Worm (Caenorhabditis elegans) whole organism, young adult: ENCODE measurements around the gene npp-20.

Experiments
- B0019.2 ChIP-seq: fragments of 200-800 bp; sonication (Bioruptor generic); conservative IDR thresholded peaks from 2 replicates; pipeline ENCODE4 v1.3.6; 2022; ENCODE audit warnings: missing genetic modification reagents, missing genetic modification characterization, missing compliant biosample characterization
- B0336.3 ChIP-seq: fragments of 200-800 bp; sonication (Bioruptor generic); IDR thresholded peaks from 2 replicates; pipeline ENCODE4 v1.3.6; 2022; ENCODE audit warnings: missing genetic modification characterization, missing compliant biosample characterization
- T26A5.8 ChIP-seq: sonication (generic microtip); optimal IDR thresholded peaks from 2 replicates; lab custom pipeline; 2016; ENCODE audit warnings: missing genetic modification characterization, missing compliant biosample characterization
- Y95B8A.8 ChIP-seq: fragments of 200-800 bp; sonication (Bioruptor generic); IDR thresholded peaks from 2 replicates; pipeline ENCODE4 v1.3.6; 2022; ENCODE audit warnings: missing genetic modification reagents, missing genetic modification characterization, missing compliant biosample characterization
- ZK185.1 ChIP-seq: sonication (generic microtip); optimal IDR thresholded peaks from 2 replicates; lab custom pipeline; 2016; ENCODE audit warnings: mild to moderate bottlenecking, missing genetic modification characterization, missing compliant biosample characterization; ENCODE audit not compliant: poor library complexity, severe bottlenecking
- atf-7 ChIP-seq: sonication (generic microtip); optimal IDR thresholded peaks from 2 replicates; lab custom pipeline; 2017; ENCODE audit warnings: mild to moderate bottlenecking, missing genetic modification characterization, missing compliant biosample characterization
- athp-1 ChIP-seq: sonication (generic microtip); optimal IDR thresholded peaks from 2 replicates; lab custom pipeline; 2017; ENCODE audit warnings: mild to moderate bottlenecking, missing genetic modification characterization, missing compliant biosample characterization
- attf-3 ChIP-seq: fragments of 200-800 bp; sonication (Bioruptor generic); conservative IDR thresholded peaks from 2 replicates; pipeline ENCODE4 v1.3.6; 2022; ENCODE audit warnings: missing genetic modification reagents, missing genetic modification characterization, missing compliant biosample characterization
- bed-2 ChIP-seq: fragments of 200-800 bp; sonication (Bioruptor generic); IDR thresholded peaks from 2 replicates; pipeline ENCODE4 v1.3.6; 2022; ENCODE audit warnings: missing genetic modification reagents, missing genetic modification characterization, missing compliant biosample characterization
- cebp-1 ChIP-seq, 2 experiments: fragments of 200-800 bp in 1 of 2; sonication (Bioruptor generic) in 1 of 2; sonication (generic microtip) in 1 of 2; IDR thresholded peaks in 1 of 2; optimal IDR thresholded peaks in 1 of 2; 2 replicates each; pipeline versions ENCODE4 v1.3.6 to Lab custom; 2017 to 2022; ENCODE audit warnings: missing compliant biosample characterization in 2 of 2, missing genetic modification characterization in 2 of 2, mild to moderate bottlenecking in 1 of 2, missing genetic modification reagents in 1 of 2, moderate library complexity in 1 of 2
- cebp-2 ChIP-seq: fragments of 200-800 bp; sonication (Bioruptor generic); IDR thresholded peaks from 2 replicates; pipeline ENCODE4 v1.3.6; 2022; ENCODE audit warnings: missing genetic modification characterization, missing compliant biosample characterization
- ceh-40 ChIP-seq: fragments of 200-800 bp; sonication (Bioruptor generic); IDR thresholded peaks from 2 replicates; pipeline ENCODE4 v1.3.6; 2022; ENCODE audit warnings: missing genetic modification characterization, missing compliant biosample characterization
- dox-1 ChIP-seq: fragments of 200-800 bp; sonication (Bioruptor generic); IDR thresholded peaks from 2 replicates; pipeline ENCODE4 v1.3.6; 2022; ENCODE audit warnings: missing genetic modification reagents, missing genetic modification characterization, missing compliant biosample characterization
- dpl-1 ChIP-seq: fragments of 150-350 bp; optimal IDR thresholded peaks from 2 replicates; lab custom pipeline; 2014; ENCODE audit warnings: missing biosample characterization, missing genetic modification reagents, missing genetic modification characterization
- ekl-4 ChIP-seq: fragments of 200-800 bp; sonication (Bioruptor generic); IDR thresholded peaks from 2 replicates; pipeline ENCODE4 v1.3.6; 2022; ENCODE audit warnings: missing genetic modification reagents, missing genetic modification characterization, missing compliant biosample characterization
- him-1 ChIP-seq: sonication (generic microtip); optimal IDR thresholded peaks from 2 replicates; lab custom pipeline; 2016; ENCODE audit warnings: missing genotype, missing genetic modification reagents, missing genetic modification characterization, missing compliant biosample characterization
- hlh-12 ChIP-seq: sonication (generic microtip); optimal IDR thresholded peaks from 2 replicates; lab custom pipeline; 2016; ENCODE audit warnings: missing genetic modification characterization, missing compliant biosample characterization
- hlh-26 ChIP-seq: fragments of 200-800 bp; sonication (Bioruptor generic); conservative IDR thresholded peaks from 2 replicates; pipeline ENCODE4 v1.3.6; 2022; ENCODE audit warnings: missing genetic modification reagents, missing genetic modification characterization, missing compliant biosample characterization
- hmg-1.2 ChIP-seq: fragments of 200-800 bp; sonication (Bioruptor generic); IDR thresholded peaks from 2 replicates; pipeline ENCODE4 v1.3.6; 2022; ENCODE audit warnings: missing genetic modification reagents, missing genetic modification characterization, missing compliant biosample characterization
- hsf-1 ChIP-seq: fragments of 200-800 bp; sonication (Bioruptor generic); IDR thresholded peaks from 2 replicates; pipeline ENCODE4 v1.3.6; 2022; ENCODE audit warnings: missing genetic modification reagents, missing genetic modification characterization, missing compliant biosample characterization
- let-607 ChIP-seq, 2 experiments: fragments of 200-800 bp in 1 of 2; sonication (Bioruptor generic) in 1 of 2; sonication (generic microtip) in 1 of 2; optimal IDR thresholded peaks; 2 replicates each; lab custom pipeline; 2016 to 2018; ENCODE audit warnings: mild to moderate bottlenecking in 2 of 2, missing compliant biosample characterization in 2 of 2, missing genetic modification characterization in 2 of 2, moderate library complexity in 2 of 2, missing genotype in 1 of 2
- lin-26 ChIP-seq: fragments of 200-800 bp; sonication (Bioruptor generic); IDR thresholded peaks from 2 replicates; pipeline ENCODE4 v1.3.6; 2022; ENCODE audit warnings: missing genetic modification reagents, missing genetic modification characterization, missing compliant biosample characterization
- lin-40 ChIP-seq: sonication (generic microtip); optimal IDR thresholded peaks from 2 replicates; lab custom pipeline; 2016; ENCODE audit warnings: missing genetic modification characterization, mild to moderate bottlenecking, missing compliant biosample characterization, missing genotype, missing genetic modification reagents
- lsy-27 ChIP-seq: sonication (generic microtip); optimal IDR thresholded peaks from 2 replicates; lab custom pipeline; 2017; ENCODE audit warnings: missing genetic modification characterization, mild to moderate bottlenecking, missing compliant biosample characterization, antibody characterized with exemption, missing genotype, borderline replicate concordance; ENCODE audit not compliant: insufficient read depth
- madf-6 ChIP-seq: fragments of 200-800 bp; sonication (Bioruptor generic); IDR thresholded peaks from 2 replicates; pipeline ENCODE4 v1.3.6; 2022; ENCODE audit warnings: missing genetic modification reagents, missing genetic modification characterization, missing compliant biosample characterization
- mcd-1 ChIP-seq: fragments of 200-800 bp; sonication (Bioruptor generic); IDR thresholded peaks from 2 replicates; pipeline ENCODE4 v1.3.6; 2022; ENCODE audit warnings: missing genetic modification reagents, missing genetic modification characterization, missing compliant biosample characterization
- nhr-80 ChIP-seq: sonication (generic microtip); optimal IDR thresholded peaks from 2 replicates; lab custom pipeline; 2016; ENCODE audit warnings: missing genetic modification characterization, missing compliant biosample characterization
- pha-4 ChIP-seq: fragments of 150-350 bp; sonication (generic microtip); optimal IDR thresholded peaks from 2 replicates; lab custom pipeline; 2014; ENCODE audit warnings: missing biosample characterization, missing genetic modification reagents, missing genetic modification characterization
- snpc-4 ChIP-seq, 5 experiments: fragments of 150-350 bp in 1 of 5; sonication (generic microtip) in 4 of 5; optimal IDR thresholded peaks; 2 replicates each; lab custom pipeline; 2014 to 2018; ENCODE audit warnings: missing genetic modification characterization in 5 of 5, missing biosample characterization in 3 of 5, antibody characterized with exemption in 2 of 5, mild to moderate bottlenecking in 2 of 5, missing compliant biosample characterization in 2 of 5, missing genotype in 2 of 5, moderate library complexity in 2 of 5, missing genetic modification reagents in 1 of 5
- somi-1 ChIP-seq: fragments of 200-800 bp; sonication (Bioruptor generic); optimal IDR thresholded peaks from 2 replicates; lab custom pipeline; 2018; ENCODE audit warnings: mild to moderate bottlenecking, missing genetic modification characterization, missing compliant biosample characterization
- sptf-2 ChIP-seq: fragments of 200-800 bp; sonication (Bioruptor generic); optimal IDR thresholded peaks from 2 replicates; lab custom pipeline; 2018; ENCODE audit warnings: mild to moderate bottlenecking, missing genetic modification characterization, missing compliant biosample characterization
- tbp1 ChIP-seq: fragments of 200-800 bp; sonication (Bioruptor generic); optimal IDR thresholded peaks from 2 replicates; lab custom pipeline; 2018; ENCODE audit warnings: mild to moderate bottlenecking, missing genetic modification characterization, missing compliant biosample characterization
- unc-62 ChIP-seq: fragments of 150-350 bp; optimal IDR thresholded peaks from 2 replicates; lab custom pipeline; 2014; ENCODE audit warnings: missing biosample characterization, missing genetic modification reagents, missing genetic modification characterization
- zfh-2 ChIP-seq: fragments of 200-800 bp; sonication (Bioruptor generic); conservative IDR thresholded peaks from 2 replicates; pipeline ENCODE4 v1.3.6; 2022; ENCODE audit warnings: missing genetic modification reagents, missing genetic modification characterization, missing compliant biosample characterization
- zim-3 ChIP-seq: sonication (generic microtip); optimal IDR thresholded peaks from 2 replicates; lab custom pipeline; 2017; ENCODE audit warnings: mild to moderate bottlenecking, missing genetic modification characterization, moderate library complexity, missing compliant biosample characterization
- ztf-18 ChIP-seq: sonication (generic microtip); optimal IDR thresholded peaks from 2 replicates; lab custom pipeline; 2016; ENCODE audit warnings: missing genotype, mild to moderate bottlenecking, missing genetic modification characterization, missing compliant biosample characterization
- ztf-26 ChIP-seq: sonication (generic microtip); optimal IDR thresholded peaks from 2 replicates; lab custom pipeline; 2017; ENCODE audit warnings: missing genetic modification characterization, missing compliant biosample characterization

Gene npp-20

DNA sequence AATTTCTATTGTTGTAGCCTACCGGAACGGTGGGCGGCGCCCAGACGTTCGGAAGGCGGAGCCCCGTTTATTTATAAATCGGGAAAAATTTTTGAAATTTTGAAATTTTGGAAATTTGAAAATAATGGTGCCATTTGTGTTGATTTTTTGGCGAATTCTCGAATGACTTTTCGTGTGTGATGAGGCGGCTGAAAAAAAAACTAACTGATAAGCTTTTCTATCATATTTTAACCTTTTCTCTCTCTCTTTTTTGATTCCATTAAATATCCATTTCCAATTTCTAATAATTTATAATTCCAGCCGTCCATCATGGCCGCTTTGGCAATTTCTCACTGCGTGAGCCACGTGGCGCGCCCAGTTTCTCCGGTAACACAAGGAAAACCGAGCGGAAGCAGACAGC lies 39.0 kb downstream of the npp-20 start, which contains the start of gene nadk-1:
TSS of gene nadk-1 (plus strand) at position 301 of the 400 bp plus-strand sequence.
- 0 out of 2 replicates have a peak, but pooled peaks have one; percentile 26 for TF ChIP-seq cebp-2 (GFP tag; lab: Robert Waterston, UW)
- no peak for TF ChIP-seq lin-26 (GFP tag; lab: Robert Waterston, UW)
- TF ChIP-seq ceh-40 (GFP tag; lab: Robert Waterston, UW), result no peak
- no peak for TF ChIP-seq zim-3 (tag; lab: Kevin White, UChicago)
- TF ChIP-seq zfh-2 (GFP tag; lab: Robert Waterston, UW), result 0 out of 2 replicates have a peak, but pooled peaks have one; percentile 25
- TF ChIP-seq nhr-80 (tag; lab: Kevin White, UChicago), result peak; percentile 13

DNA sequence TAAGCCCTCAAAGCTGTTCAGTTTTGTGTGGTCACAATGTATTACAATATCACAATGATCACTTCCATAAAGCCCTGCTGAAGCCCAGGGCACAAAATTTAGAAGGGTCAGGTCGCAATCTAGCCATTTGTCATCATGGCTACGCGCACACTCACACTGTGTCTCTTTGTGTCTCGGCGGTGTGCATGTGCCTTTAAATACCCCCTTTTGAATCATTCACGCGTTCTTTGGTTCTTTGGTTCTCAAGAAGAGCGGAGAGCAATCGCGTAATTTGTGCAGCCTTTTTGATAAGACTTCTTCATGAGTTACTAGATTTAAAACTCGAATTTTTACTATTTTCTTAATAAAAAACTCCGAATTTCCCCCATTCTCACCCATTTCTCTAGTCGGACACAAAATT lies 40.8 kb downstream of the npp-20 start:
- TF ChIP-seq nhr-80 (tag; lab: Kevin White, UChicago) (peak; percentile 69), tbp1 (peak; percentile 34), hlh-12 (tag; lab: Kevin White, UChicago) (no peak), mcd-1 (GFP tag; lab: Robert Waterston, UW) (0 out of 2 replicates have a peak, but pooled peaks have one; percentile 14), lsy-27 (tag; lab: Kevin White, UChicago) (no peak), dox-1 (GFP tag; lab: Robert Waterston, UW) (peak; percentile 20; the same call in 1 of the 2 replicates)

DNA sequence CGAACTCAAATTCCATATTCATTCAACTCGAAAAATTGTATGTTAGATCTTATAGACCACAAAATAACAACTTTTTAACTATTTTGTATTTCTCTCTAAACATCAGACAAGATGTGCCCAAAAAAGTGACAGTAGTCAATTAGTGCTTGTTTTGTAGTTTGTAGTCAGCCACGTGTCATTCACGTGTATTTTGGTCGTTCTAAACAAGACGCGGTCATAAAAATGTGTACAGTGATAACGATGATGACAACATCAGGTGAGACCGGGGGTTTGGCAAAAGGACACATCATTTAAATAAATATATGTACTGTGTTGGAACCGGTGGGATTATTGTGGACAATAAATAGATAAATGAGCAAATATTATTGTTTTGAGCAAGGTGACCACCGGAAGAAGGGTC lies 41.6 kb downstream of the npp-20 start:
- peak; percentile 5 for TF ChIP-seq somi-1 (GFP tag; lab: Kevin White, UChicago)
- TF ChIP-seq ztf-26, result peak; percentile 2
- no peak for TF ChIP-seq sptf-2 (GFP tag; lab: Kevin White, UChicago)
- 0 out of 2 replicates have a peak, but pooled peaks have one; percentile 15 for TF ChIP-seq B0336.3 (GFP tag; lab: Robert Waterston, UW)
- no peak for TF ChIP-seq bed-2 (GFP tag; lab: Robert Waterston, UW)
- no peak for TF ChIP-seq attf-3 (GFP tag; lab: Robert Waterston, UW)
- peak; percentile 65 for TF ChIP-seq nhr-80 (tag; lab: Kevin White, UChicago)
- peak; percentile 5; the same call in 1 of the 2 replicates for TF ChIP-seq hmg-1.2
- TF ChIP-seq let-607 (tag; optimal IDR thresholded peaks at IDR 0.05; lab: Kevin White, UChicago), result peak in 1 of 2 experiments; percentile 56
- TF ChIP-seq atf-7 (tag; lab: Kevin White, UChicago), result peak; percentile 67
- peak; percentile 33 for TF ChIP-seq lin-40 (tag; lab: Kevin White, UChicago)
- TF ChIP-seq Y95B8A.8, result 0 out of 2 replicates have a peak, but pooled peaks have one; percentile 22
- no peak for TF ChIP-seq cebp-1 (GFP tag; IDR thresholded peaks at IDR 0.05; lab: Robert Waterston, UW)
- peak; percentile 24 for TF ChIP-seq cebp-1 (tag; optimal IDR thresholded peaks at IDR 0.05; lab: Kevin White, UChicago)
- TF ChIP-seq B0019.2 (GFP tag; lab: Robert Waterston, UW), result no peak
- peak; percentile 39 for TF ChIP-seq tbp1

DNA sequence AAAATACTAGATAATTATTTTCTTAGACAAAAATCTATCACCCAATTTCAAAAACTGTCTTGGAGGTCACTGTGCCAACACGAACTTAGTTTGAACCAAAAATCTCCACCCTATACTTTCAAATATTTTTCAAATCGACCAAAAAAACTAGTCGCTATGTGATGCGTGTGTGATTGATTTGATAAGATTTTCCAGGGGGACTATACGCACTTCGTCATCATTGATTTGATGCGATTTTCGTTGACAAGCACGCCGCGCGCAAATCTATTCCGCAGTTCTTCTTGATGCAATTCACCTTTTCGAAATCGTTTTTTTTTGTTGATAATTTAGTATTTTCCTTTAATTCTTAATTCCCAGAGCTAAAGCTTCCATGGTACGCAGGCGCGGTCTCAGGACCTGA lies 42.4 kb downstream of the npp-20 start:
- TF ChIP-seq cebp-1 (GFP tag; IDR thresholded peaks at IDR 0.05; lab: Robert Waterston, UW) (no peak), cebp-1 (tag; optimal IDR thresholded peaks at IDR 0.05; lab: Kevin White, UChicago) (no peak), pha-4 (tag; lab: Kevin White, UChicago) (no peak), ztf-18 (tag; lab: Kevin White, UChicago) (no peak), madf-6 (GFP tag; lab: Robert Waterston, UW) (no peak), Y95B8A.8 (no peak), him-1 (tag; lab: Kevin White, UChicago) (no peak), hsf-1 (GFP tag; lab: Robert Waterston, UW) (no peak), unc-62 (GFP tag; lab: Kevin White, UChicago) (no peak), athp-1 (tag; lab: Kevin White, UChicago) (no peak), hlh-26 (GFP tag; lab: Robert Waterston, UW) (no peak), sptf-2 (GFP tag; lab: Kevin White, UChicago) (no peak), T26A5.8 (tag; lab: Kevin White, UChicago) (no peak), dpl-1 (GFP tag; lab: Kevin White, UChicago) (no peak), snpc-4 (GFP tag; optimal IDR thresholded peaks at IDR 0.05; lab: Kevin White, UChicago) (no peak), snpc-4 (tag; optimal IDR thresholded peaks at IDR 0.05; lab: Kevin White, UChicago) (no peak), ekl-4 (GFP tag; lab: Robert Waterston, UW) (no peak), ZK185.1 (tag; lab: Kevin White, UChicago) (no peak), lsy-27 (tag; lab: Kevin White, UChicago) (no peak)
- TF ChIP-seq, all 124 proteins: peak for 0
